Fruit fly (Drosophila melanogaster) whole organism, embryonic: ENCODE results near the gene CG6709.

Experiments
- Bdp1 ChIP-seq: fragments of 200-800 bp; sonication (Bioruptor generic); optimal IDR thresholded peaks from 3 replicates; lab custom pipeline; 2016; ENCODE audit warnings: missing biosample characterization, missing genetic modification characterization
- Blimp-1 ChIP-seq: fragments of 200-800 bp; sonication (Bioruptor generic); optimal IDR thresholded peaks from 3 replicates; lab custom pipeline; 2018; ENCODE audit warnings: missing biosample characterization, missing genetic modification characterization, mild to moderate bottlenecking, moderate library complexity, missing genetic modification reagents
- CG10543 ChIP-seq: fragments of 200-800 bp; sonication (Bioruptor generic); optimal IDR thresholded peaks from 3 replicates; lab custom pipeline; 2017; ENCODE audit warnings: missing biosample characterization, mild to moderate bottlenecking, missing genetic modification characterization, moderate library complexity
- CG11093 ChIP-seq: fragments of 200-800 bp; sonication (Bioruptor generic); IDR thresholded peaks from 3 replicates; pipeline ENCODE4 v1.3.6; 2022; ENCODE audit warnings: missing biosample characterization, missing genetic modification characterization
- CG11504 ChIP-seq: fragments of 200-800 bp; sonication (Bioruptor generic); optimal IDR thresholded peaks from 3 replicates; lab custom pipeline; 2019; ENCODE audit warnings: missing biosample characterization, mild to moderate bottlenecking, missing genetic modification characterization, moderate library complexity
- CG11560 ChIP-seq: fragments of 200-800 bp; sonication (Bioruptor generic); IDR thresholded peaks from 3 replicates; pipeline ENCODE4 v1.3.6; 2022; ENCODE audit warnings: missing biosample characterization, missing genetic modification characterization
- CG13775 ChIP-seq: fragments of 200-800 bp; sonication (Bioruptor generic); optimal IDR thresholded peaks from 3 replicates; lab custom pipeline; 2017; ENCODE audit warnings: missing biosample characterization, mild to moderate bottlenecking, missing genetic modification characterization
- CG17802 ChIP-seq: fragments of 200-800 bp; sonication (Bioruptor generic); optimal IDR thresholded peaks from 2 replicates; lab custom pipeline; 2018; ENCODE audit warnings: missing biosample characterization, mild to moderate bottlenecking, missing genetic modification characterization, moderate library complexity
- CG18011 ChIP-seq: fragments of 200-800 bp; sonication (Bioruptor generic); optimal IDR thresholded peaks from 2 replicates; lab custom pipeline; 2017; ENCODE audit warnings: missing biosample characterization, missing genetic modification characterization, mild to moderate bottlenecking, moderate library complexity, missing genotype
- CG2120 ChIP-seq: fragments of 200-800 bp; sonication (Bioruptor generic); optimal IDR thresholded peaks from 3 replicates; lab custom pipeline; 2016; ENCODE audit warnings: missing biosample characterization, missing genetic modification characterization
- CG2199 ChIP-seq: fragments of 200-800 bp; sonication (Bioruptor generic); IDR thresholded peaks from 3 replicates; pipeline ENCODE4 v1.3.6; 2022; ENCODE audit warnings: missing biosample characterization, missing genetic modification characterization
- CG2678 ChIP-seq: fragments of 200-800 bp; sonication (Bioruptor generic); optimal IDR thresholded peaks from 3 replicates; lab custom pipeline; 2019; ENCODE audit warnings: missing biosample characterization, mild to moderate bottlenecking, missing genetic modification characterization, moderate library complexity
- CG30431 ChIP-seq: fragments of 200-800 bp; sonication (Bioruptor generic); optimal IDR thresholded peaks from 2 replicates; lab custom pipeline; 2017; ENCODE audit warnings: missing biosample characterization, missing genetic modification characterization
- CG42726 ChIP-seq: fragments of 200-800 bp; sonication (Bioruptor generic); IDR thresholded peaks from 2 replicates; pipeline ENCODE4 v1.3.6; 2022; ENCODE audit warnings: missing biosample characterization, missing genetic modification characterization; ENCODE audit not compliant: partially characterized antibody
- CG4360 ChIP-seq: fragments of 200-800 bp; sonication (Bioruptor generic); IDR thresholded peaks from 2 replicates; pipeline ENCODE4 v1.3.6; 2022; ENCODE audit warnings: missing biosample characterization, missing genetic modification characterization
- CG5180 ChIP-seq: fragments of 200-800 bp; sonication (Bioruptor generic); optimal IDR thresholded peaks from 3 replicates; lab custom pipeline; 2017; ENCODE audit warnings: missing biosample characterization, missing genetic modification characterization, mild to moderate bottlenecking, moderate library complexity, missing genetic modification reagents
- CG5245 ChIP-seq: fragments of 200-800 bp; sonication (Bioruptor generic); optimal IDR thresholded peaks from 3 replicates; lab custom pipeline; 2016; ENCODE audit warnings: missing biosample characterization, missing genetic modification characterization
- CG7372 ChIP-seq: fragments of 200-800 bp; sonication (Bioruptor generic); IDR thresholded peaks from 2 replicates; pipeline ENCODE4 v1.3.6; 2022; ENCODE audit warnings: missing biosample characterization, missing genetic modification characterization
- CG7928 ChIP-seq: fragments of 200-800 bp; sonication (Bioruptor generic); optimal IDR thresholded peaks from 2 replicates; lab custom pipeline; 2017; ENCODE audit warnings: missing biosample characterization, mild to moderate bottlenecking, missing genetic modification characterization
- CG7987 ChIP-seq: fragments of 200-800 bp; sonication (Bioruptor generic); optimal IDR thresholded peaks from 2 replicates; lab custom pipeline; 2018; ENCODE audit warnings: missing biosample characterization, mild to moderate bottlenecking, missing genetic modification characterization, moderate library complexity
- CG8765 ChIP-seq: fragments of 200-800 bp; sonication (Bioruptor generic); IDR thresholded peaks from 2 replicates; pipeline ENCODE4 v1.3.6; 2022; ENCODE audit warnings: missing biosample characterization, missing genetic modification characterization
- Dfd ChIP-seq, 2 experiments: fragments of >200 bp; optimal IDR thresholded peaks; 2 replicates each; lab custom pipeline; 2017; ENCODE audit warnings: missing biosample characterization in 2 of 2, missing genetic modification characterization in 2 of 2
- Dip3 ChIP-seq: fragments of 200-800 bp; sonication (Bioruptor generic); optimal IDR thresholded peaks from 3 replicates; lab custom pipeline; 2016; ENCODE audit warnings: missing biosample characterization, missing genetic modification characterization
- Doc3 ChIP-seq: fragments of 200-800 bp; sonication (Bioruptor generic); IDR thresholded peaks from 3 replicates; pipeline ENCODE4 v1.3.6; 2022; ENCODE audit warnings: missing biosample characterization, missing genetic modification characterization; ENCODE audit not compliant: partially characterized antibody
- GATAe ChIP-seq: fragments of 200-800 bp; sonication (Bioruptor generic); conservative IDR thresholded peaks from 2 replicates; pipeline ENCODE4 v1.3.6; 2022; ENCODE audit warnings: missing biosample characterization, missing genetic modification characterization
- Hr3 ChIP-seq: fragments of 200-800 bp; sonication (Bioruptor generic); optimal IDR thresholded peaks from 3 replicates; lab custom pipeline; 2016; ENCODE audit warnings: missing biosample characterization, missing genetic modification characterization
- Kr ChIP-seq: fragments of 200-800 bp; sonication (Bioruptor generic); optimal IDR thresholded peaks from 2 replicates; lab custom pipeline; 2017; ENCODE audit warnings: missing biosample characterization, mild to moderate bottlenecking, missing genetic modification characterization
- Mad ChIP-seq: fragments of 200-800 bp; sonication (Bioruptor generic); optimal IDR thresholded peaks from 2 replicates; lab custom pipeline; 2016; ENCODE audit warnings: missing biosample characterization, missing genetic modification characterization
- Pdp1 ChIP-seq, 2 experiments: fragments of 200-800 bp; sonication (Bioruptor generic); optimal IDR thresholded peaks; 3 replicates each; lab custom pipeline; 2016; ENCODE audit warnings: missing biosample characterization in 2 of 2, missing genetic modification characterization in 2 of 2, mild to moderate bottlenecking in 1 of 2, moderate library complexity in 1 of 2
- Rfx ChIP-seq: fragments of 200-800 bp; sonication (Bioruptor generic); IDR thresholded peaks from 2 replicates; pipeline ENCODE4 v1.3.6; 2022; ENCODE audit warnings: missing biosample characterization, missing genetic modification characterization
- Sry-δ ChIP-seq: fragments of 200-800 bp; sonication (Bioruptor generic); optimal IDR thresholded peaks from 2 replicates; lab custom pipeline; 2016; ENCODE audit warnings: missing biosample characterization, missing genetic modification characterization
- Xbp1 ChIP-seq: fragments of 200-800 bp; sonication (Bioruptor generic); optimal IDR thresholded peaks from 3 replicates; lab custom pipeline; 2016; ENCODE audit warnings: missing biosample characterization, mild to moderate bottlenecking, missing genetic modification characterization
- Xrp1 ChIP-seq: fragments of 200-800 bp; sonication (Bioruptor generic); IDR thresholded peaks from 2 replicates; pipeline ENCODE4 v1.3.6; 2022; ENCODE audit warnings: missing biosample characterization, missing genetic modification characterization
- dysf ChIP-seq: fragments of 200-800 bp; sonication (Bioruptor generic); IDR thresholded peaks from 3 replicates; pipeline ENCODE4 v1.3.6; 2022; ENCODE audit warnings: missing biosample characterization, missing genetic modification characterization
- esg ChIP-seq: fragments of 200-800 bp; sonication (Bioruptor generic); conservative IDR thresholded peaks from 2 replicates; pipeline ENCODE4 v1.3.6; 2022; ENCODE audit warnings: missing biosample characterization, missing genetic modification characterization
- eve ChIP-seq, 2 experiments: fragments of >200 bp; optimal IDR thresholded peaks; 2 replicates each; lab custom pipeline; 2017; ENCODE audit warnings: missing biosample characterization in 2 of 2, missing genetic modification characterization in 2 of 2
- fu2 ChIP-seq: fragments of 200-800 bp; sonication (Bioruptor generic); optimal IDR thresholded peaks from 2 replicates; lab custom pipeline; 2016; ENCODE audit warnings: missing biosample characterization, missing genetic modification characterization
- ken ChIP-seq: fragments of 200-800 bp; sonication (Bioruptor generic); IDR thresholded peaks from 3 replicates; pipeline ENCODE4 v1.3.6; 2022; ENCODE audit warnings: missing biosample characterization, missing genetic modification characterization
- nmo ChIP-seq: fragments of 200-800 bp; sonication (Bioruptor generic); optimal IDR thresholded peaks from 2 replicates; lab custom pipeline; 2018; ENCODE audit warnings: missing biosample characterization, mild to moderate bottlenecking, missing genetic modification characterization, moderate library complexity
- otp ChIP-seq: fragments of 200-800 bp; sonication (Bioruptor generic); IDR thresholded peaks from 3 replicates; pipeline ENCODE4, ENCODE4 v1.3.6; 2022; ENCODE audit warnings: missing biosample characterization, missing genetic modification characterization
- pho ChIP-seq: fragments of 200-800 bp; sonication (Bioruptor generic); optimal IDR thresholded peaks from 2 replicates; lab custom pipeline; 2016; ENCODE audit warnings: missing biosample characterization, missing genetic modification characterization
- pita ChIP-seq: fragments of 200-800 bp; sonication (Bioruptor generic); optimal IDR thresholded peaks from 2 replicates; lab custom pipeline; 2017; ENCODE audit warnings: missing biosample characterization, mild to moderate bottlenecking, missing genetic modification characterization
- sens ChIP-seq: fragments of 200-800 bp; sonication (Bioruptor generic); peaks from one replicate; lab custom pipeline; 2016; ENCODE audit warnings: missing biosample characterization, missing genetic modification characterization
- sima ChIP-seq: fragments of 200-800 bp; sonication (Bioruptor generic); optimal IDR thresholded peaks from 2 replicates; lab custom pipeline; 2016; ENCODE audit warnings: missing biosample characterization, missing genetic modification characterization
- sr ChIP-seq: fragments of 200-800 bp; sonication (Bioruptor generic); IDR thresholded peaks from 3 replicates; pipeline ENCODE4 v1.3.6; 2022; ENCODE audit warnings: missing biosample characterization, missing genetic modification characterization
- tin ChIP-seq: fragments of 200-800 bp; sonication (Bioruptor generic); optimal IDR thresholded peaks from 3 replicates; lab custom pipeline; 2016; ENCODE audit warnings: missing biosample characterization, missing genetic modification characterization
- tio ChIP-seq: fragments of 200-800 bp; sonication (Bioruptor generic); optimal IDR thresholded peaks from 2 replicates; lab custom pipeline; 2017; ENCODE audit warnings: missing biosample characterization, missing genetic modification characterization, inconsistent platforms
- toy ChIP-seq: fragments of 200-800 bp; sonication (Bioruptor generic); IDR thresholded peaks from 2 replicates; pipeline ENCODE4 v1.3.6; 2022; ENCODE audit warnings: missing biosample characterization, missing genetic modification characterization
- unc-4 ChIP-seq: fragments of 200-800 bp; sonication (Bioruptor generic); IDR thresholded peaks from 2 replicates; pipeline ENCODE4 v1.3.6; 2022; ENCODE audit warnings: missing biosample characterization, missing genetic modification characterization; ENCODE audit not compliant: partially characterized antibody
- unpg ChIP-seq: fragments of 200-800 bp; sonication (Bioruptor generic); optimal IDR thresholded peaks from 3 replicates; lab custom pipeline; 2018; ENCODE audit warnings: missing biosample characterization, mild to moderate bottlenecking, missing genetic modification characterization, moderate library complexity
- zen ChIP-seq: fragments of 200-800 bp; sonication (Bioruptor generic); optimal IDR thresholded peaks from 3 replicates; lab custom pipeline; 2018; ENCODE audit warnings: missing biosample characterization, mild to moderate bottlenecking, missing genetic modification characterization, moderate library complexity

The CG6709 gene

dm6 chr3L:9853895-9854470 is 40.6 kb downstream of the CG6709 start (continued):
- TF ChIP-seq CG5245 (GFP tag; lab: Kevin White, UChicago) = no peak
- peak; percentile 45; the same call in 1 of the 3 replicates for TF ChIP-seq sr (GFP tag; lab: Robert Waterston, UW)
- TF ChIP-seq dysf = no peak
- TF ChIP-seq pho (GFP tag; lab: Kevin White, UChicago) = no peak
- TF ChIP-seq Xbp1 (GFP tag; lab: Kevin White, UChicago) = no peak
- TF ChIP-seq CG2678 (tag; lab: Kevin White, UChicago) = peak; percentile 7
- no peak for TF ChIP-seq CG11560
- TF ChIP-seq unc-4 (GFP tag; lab: Robert Waterston, UW) = no peak
- TF ChIP-seq toy (GFP tag; lab: Robert Waterston, UW) = no peak
- TF ChIP-seq CG2199 = peak; percentile 85
- no peak for TF ChIP-seq CG30431 (GFP tag; lab: Kevin White, UChicago)
- no peak for TF ChIP-seq esg (GFP tag; lab: Robert Waterston, UW)
- peak; percentile 15 for TF ChIP-seq nmo
- no peak for TF ChIP-seq ken (GFP tag; lab: Robert Waterston, UW)
- TF ChIP-seq unpg (GFP tag; lab: Kevin White, UChicago) = no peak
- TF ChIP-seq Hr3 = no peak
- no peak for TF ChIP-seq Rfx (GFP tag; lab: Robert Waterston, UW)
- TF ChIP-seq CG8765 (GFP tag; lab: Robert Waterston, UW) = no peak
- TF ChIP-seq CG5180 (GFP tag; lab: Kevin White, UChicago) = no peak
- no peak for TF ChIP-seq Mad (GFP tag; lab: Kevin White, UChicago)
- no peak for TF ChIP-seq GATAe (GFP tag; lab: Robert Waterston, UW)
- peak; percentile 29 for TF ChIP-seq CG10543 (GFP tag; lab: Kevin White, UChicago)
- no peak for TF ChIP-seq CG7928 (GFP tag; lab: Kevin White, UChicago)
- peak; percentile 84 for TF ChIP-seq CG4360 (GFP tag; lab: Robert Waterston, UW)
- peak; percentile 20 for TF ChIP-seq tin (GFP tag; lab: Kevin White, UChicago)
- no peak for TF ChIP-seq tio
- TF ChIP-seq CG2120 (GFP tag; lab: Kevin White, UChicago) = no peak
- no peak for TF ChIP-seq CG13775 (GFP tag; lab: Kevin White, UChicago)
- TF ChIP-seq CG7372 (GFP tag; lab: Robert Waterston, UW) = no peak
- TF ChIP-seq zen (tag; lab: Kevin White, UChicago) = no peak
- no peak for TF ChIP-seq Xrp1 (GFP tag; lab: Robert Waterston, UW)
- TF ChIP-seq Dip3 (GFP tag; lab: Kevin White, UChicago) = no peak
- TF ChIP-seq Sry-δ (GFP tag; lab: Kevin White, UChicago) = no peak
- TF ChIP-seq Blimp-1 (GFP tag; lab: Kevin White, UChicago) = no peak
- no peak for TF ChIP-seq fu2 (GFP tag; lab: Kevin White, UChicago)
- TF ChIP-seq Doc3 (GFP tag; lab: Robert Waterston, UW) = no peak
- no peak; the same call in 2 of the 3 replicates for TF ChIP-seq otp (GFP tag; lab: Robert Waterston, UW)
- TF ChIP-seq pita (GFP tag; lab: Kevin White, UChicago) = no peak
- TF ChIP-seq Dfd (GFP tag; optimal IDR thresholded peaks at IDR 0.05; lab: Kevin White, UChicago) = no peak
- TF ChIP-seq Bdp1 (GFP tag; lab: Kevin White, UChicago) = no peak

- TF ChIP-seq CG11504 (tag; lab: Kevin White, UChicago) = peak; percentile 15
- no peak for TF ChIP-seq Pdp1 (GFP tag; optimal IDR thresholded peaks at IDR 0.05; lab: Kevin White, UChicago)
- TF ChIP-seq sens = peak; percentile 4
- TF ChIP-seq sima = no peak
- TF ChIP-seq CG42726 (GFP tag; lab: Robert Waterston, UW) = 0 out of 2 replicates have a peak, but pooled peaks have one; percentile 12
- no peak for TF ChIP-seq CG17802 (tag; lab: Kevin White, UChicago)
- TF ChIP-seq CG18011 = no peak
- no peak for TF ChIP-seq CG11093 (GFP tag; lab: Robert Waterston, UW)
- no peak for TF ChIP-seq CG7987
- peak; percentile 47 for TF ChIP-seq Kr (GFP tag; lab: Kevin White, UChicago)
- peak in 1 of 2 experiments; percentile 71 for TF ChIP-seq eve (GFP tag; optimal IDR thresholded peaks at IDR 0.05; lab: Kevin White, UChicago)
These were observed 41.3 kb downstream of the CG6709 start for dm6 chr3L:9853140-9853746.
